Fruit fly (Drosophila melanogaster) whole organism, embryonic: ENCODE measurements around the gene Osi18.

Experiments
- Atf6 ChIP-seq: fragments of 200-800 bp; sonication (Bioruptor generic); IDR thresholded peaks from 2 replicates; pipeline ENCODE4 v1.3.6; 2022; ENCODE audit warnings: missing biosample characterization, missing genetic modification characterization
- Blimp-1 ChIP-seq: fragments of 200-800 bp; sonication (Bioruptor generic); optimal IDR thresholded peaks from 3 replicates; lab custom pipeline; 2018; ENCODE audit warnings: missing biosample characterization, missing genetic modification characterization, mild to moderate bottlenecking, moderate library complexity, missing genetic modification reagents
- CG10431 ChIP-seq: fragments of 200-800 bp; sonication (Bioruptor generic); optimal IDR thresholded peaks from 3 replicates; lab custom pipeline; 2018; ENCODE audit warnings: missing biosample characterization, mild to moderate bottlenecking, missing genetic modification characterization
- CG10462 ChIP-seq: fragments of 200-800 bp; sonication (Bioruptor generic); optimal IDR thresholded peaks from 2 replicates; lab custom pipeline; 2016; ENCODE audit warnings: missing biosample characterization, missing genetic modification characterization
- CG11456 ChIP-seq: fragments of 200-800 bp; sonication (Bioruptor generic); IDR thresholded peaks from 3 replicates; pipeline ENCODE4 v1.3.6; 2022; ENCODE audit warnings: missing biosample characterization, missing genetic modification characterization
- CG11695 ChIP-seq: fragments of 200-800 bp; sonication (Bioruptor generic); IDR thresholded peaks from 3 replicates; pipeline ENCODE4 v1.3.6; 2022; ENCODE audit warnings: missing biosample characterization, missing genetic modification characterization
- CG11696 ChIP-seq: fragments of 200-800 bp; sonication (Bioruptor generic); IDR thresholded peaks from 2 replicates; pipeline ENCODE4 v1.3.6; 2022; ENCODE audit warnings: missing biosample characterization, missing genetic modification characterization
- CG11723 ChIP-seq: fragments of 200-800 bp; sonication (Bioruptor generic); optimal IDR thresholded peaks from 2 replicates; lab custom pipeline; 2017; ENCODE audit warnings: missing biosample characterization, mild to moderate bottlenecking, missing genetic modification characterization
- CG1233 ChIP-seq: fragments of 200-800 bp; sonication (Bioruptor generic); optimal IDR thresholded peaks from 4 replicates; lab custom pipeline; 2018; ENCODE audit warnings: missing biosample characterization, mild to moderate bottlenecking, missing genetic modification characterization
- CG14014 ChIP-seq: fragments of 200-800 bp; sonication (Bioruptor generic); IDR thresholded peaks from 2 replicates; pipeline ENCODE4 v1.3.6; 2022; ENCODE audit warnings: missing biosample characterization, missing genetic modification characterization
- CG14667 ChIP-seq: fragments of 200-800 bp; sonication (Bioruptor generic); IDR thresholded peaks from 2 replicates; pipeline ENCODE4 v1.3.6; 2022; ENCODE audit warnings: missing biosample characterization, missing genetic modification characterization
- CG17829 ChIP-seq: fragments of 200-800 bp; optimal IDR thresholded peaks from 2 replicates; lab custom pipeline; 2019; ENCODE audit warnings: missing biosample characterization, mild to moderate bottlenecking, missing genetic modification characterization, moderate library complexity
- CG1832 ChIP-seq: fragments of 200-800 bp; sonication (Bioruptor generic); optimal IDR thresholded peaks from 2 replicates; lab custom pipeline; 2017; ENCODE audit warnings: missing biosample characterization, mild to moderate bottlenecking, missing genetic modification characterization, inconsistent platforms
- CG30020 ChIP-seq: fragments of 200-800 bp; optimal IDR thresholded peaks from 2 replicates; lab custom pipeline; 2019; ENCODE audit warnings: missing biosample characterization, mild to moderate bottlenecking, missing genetic modification characterization, moderate library complexity
- CG31365 ChIP-seq: fragments of 200-800 bp; sonication (Bioruptor generic); optimal IDR thresholded peaks from 2 replicates; lab custom pipeline; 2018; ENCODE audit warnings: missing biosample characterization, mild to moderate bottlenecking, missing genetic modification characterization
- CG5180 ChIP-seq: fragments of 200-800 bp; sonication (Bioruptor generic); optimal IDR thresholded peaks from 3 replicates; lab custom pipeline; 2017; ENCODE audit warnings: missing biosample characterization, missing genetic modification characterization, mild to moderate bottlenecking, moderate library complexity, missing genetic modification reagents
- CG6813 ChIP-seq: fragments of 200-800 bp; sonication (Bioruptor generic); optimal IDR thresholded peaks from 2 replicates; lab custom pipeline; 2017; ENCODE audit warnings: missing biosample characterization, missing genetic modification characterization, mild to moderate bottlenecking, moderate library complexity, missing genetic modification reagents
- CG7556 ChIP-seq: fragments of 200-800 bp; sonication (Bioruptor generic); optimal IDR thresholded peaks from 2 replicates; lab custom pipeline; 2017; ENCODE audit warnings: missing biosample characterization, mild to moderate bottlenecking, missing genetic modification characterization
- CG7786 ChIP-seq: fragments of 200-800 bp; sonication (Bioruptor generic); optimal IDR thresholded peaks from 2 replicates; lab custom pipeline; 2016; ENCODE audit warnings: missing biosample characterization, missing genetic modification characterization
- CG7928 ChIP-seq: fragments of 200-800 bp; sonication (Bioruptor generic); optimal IDR thresholded peaks from 2 replicates; lab custom pipeline; 2017; ENCODE audit warnings: missing biosample characterization, mild to moderate bottlenecking, missing genetic modification characterization
- CG7987 ChIP-seq: fragments of 200-800 bp; sonication (Bioruptor generic); optimal IDR thresholded peaks from 2 replicates; lab custom pipeline; 2018; ENCODE audit warnings: missing biosample characterization, mild to moderate bottlenecking, missing genetic modification characterization, moderate library complexity
- CG8089 ChIP-seq: fragments of 200-800 bp; sonication (Bioruptor generic); optimal IDR thresholded peaks from 3 replicates; lab custom pipeline; 2016; ENCODE audit warnings: missing biosample characterization, missing genetic modification characterization
- CG8359 ChIP-seq: fragments of 200-800 bp; sonication (Bioruptor generic); optimal IDR thresholded peaks from 2 replicates; lab custom pipeline; 2017; ENCODE audit warnings: missing biosample characterization, mild to moderate bottlenecking, missing genetic modification characterization, borderline replicate concordance
- CG8388 ChIP-seq: fragments of 200-800 bp; sonication (Bioruptor generic); optimal IDR thresholded peaks from 2 replicates; lab custom pipeline; 2019; ENCODE audit warnings: missing biosample characterization, mild to moderate bottlenecking, missing genetic modification characterization, moderate library complexity
- CG9797 ChIP-seq: fragments of 200-800 bp; sonication (Bioruptor generic); optimal IDR thresholded peaks from 3 replicates; lab custom pipeline; 2018; ENCODE audit warnings: missing biosample characterization, mild to moderate bottlenecking, missing genetic modification characterization
- CHES-1-like ChIP-seq: fragments of 200-800 bp; sonication (Bioruptor generic); optimal IDR thresholded peaks from 2 replicates; lab custom pipeline; 2016; ENCODE audit warnings: missing biosample characterization, missing genetic modification characterization
- CoRest ChIP-seq: fragments of 200-800 bp; sonication (Bioruptor generic); optimal IDR thresholded peaks from 3 replicates; lab custom pipeline; 2018; ENCODE audit warnings: missing biosample characterization, mild to moderate bottlenecking, missing genetic modification characterization, moderate library complexity
- Dek ChIP-seq: fragments of 200-800 bp; sonication (Bioruptor generic); optimal IDR thresholded peaks from 3 replicates; lab custom pipeline; 2019; ENCODE audit warnings: missing biosample characterization, mild to moderate bottlenecking, missing genetic modification characterization, moderate library complexity
- Dip2 ChIP-seq: fragments of 200-800 bp; sonication (Bioruptor generic); IDR thresholded peaks from 2 replicates; pipeline ENCODE4 v1.3.6; 2022; ENCODE audit warnings: missing biosample characterization, missing genetic modification characterization
- E2f1 ChIP-seq: fragments of 200-800 bp; sonication (Bioruptor generic); IDR thresholded peaks from 2 replicates; pipeline ENCODE4 v1.3.6; 2022; ENCODE audit warnings: missing biosample characterization, missing genetic modification characterization
- Lim3 ChIP-seq: fragments of 200-800 bp; sonication (Bioruptor generic); IDR thresholded peaks from 2 replicates; pipeline ENCODE4 v1.3.6; 2022; ENCODE audit warnings: missing biosample characterization, missing genetic modification characterization
- Opbp ChIP-seq: fragments of 200-800 bp; sonication (Bioruptor generic); IDR thresholded peaks from 3 replicates; pipeline ENCODE4 v1.3.6; 2022; ENCODE audit warnings: missing biosample characterization, missing genetic modification characterization; ENCODE audit not compliant: partially characterized antibody
- PHDP ChIP-seq: fragments of 200-800 bp; sonication (Bioruptor generic); optimal IDR thresholded peaks from 3 replicates; lab custom pipeline; 2018; ENCODE audit warnings: missing biosample characterization, mild to moderate bottlenecking, missing genetic modification characterization, moderate library complexity
- Six4 ChIP-seq: fragments of 200-800 bp; sonication (Bioruptor generic); optimal IDR thresholded peaks from 2 replicates; lab custom pipeline; 2016; ENCODE audit warnings: missing biosample characterization, missing genetic modification characterization
- Sox100B ChIP-seq: fragments of 200-800 bp; sonication (Bioruptor generic); optimal IDR thresholded peaks from 3 replicates; lab custom pipeline; 2018; ENCODE audit warnings: missing biosample characterization, mild to moderate bottlenecking, missing genetic modification characterization
- Sox102F ChIP-seq: fragments of 200-800 bp; sonication (Bioruptor generic); optimal IDR thresholded peaks from 2 replicates; lab custom pipeline; 2018; ENCODE audit warnings: missing biosample characterization, mild to moderate bottlenecking, missing genetic modification characterization, moderate library complexity
- Taf1 ChIP-seq: fragments of 200-800 bp; sonication (Bioruptor generic); IDR thresholded peaks from 2 replicates; pipeline ENCODE4 v1.3.6; 2022; ENCODE audit warnings: missing biosample characterization, missing genetic modification characterization
- croc ChIP-seq: fragments of 200-800 bp; sonication (Bioruptor generic); conservative IDR thresholded peaks from 3 replicates; pipeline ENCODE4 v1.3.6; 2022; ENCODE audit warnings: missing biosample characterization, missing genetic modification characterization
- danr ChIP-seq: fragments of 200-800 bp; sonication (Bioruptor generic); IDR thresholded peaks from 2 replicates; pipeline ENCODE4 v1.3.6; 2022; ENCODE audit warnings: missing biosample characterization, missing genetic modification characterization
- disco-r ChIP-seq: fragments of 200-800 bp; sonication (Bioruptor generic); optimal IDR thresholded peaks from 2 replicates; lab custom pipeline; 2016; ENCODE audit warnings: missing biosample characterization, missing genetic modification characterization
- dmrt11E ChIP-seq: fragments of 200-800 bp; sonication (Bioruptor generic); optimal IDR thresholded peaks from 3 replicates; lab custom pipeline; 2018; ENCODE audit warnings: missing biosample characterization, mild to moderate bottlenecking, missing genetic modification characterization, moderate library complexity
- dysf ChIP-seq: fragments of 200-800 bp; sonication (Bioruptor generic); IDR thresholded peaks from 3 replicates; pipeline ENCODE4 v1.3.6; 2022; ENCODE audit warnings: missing biosample characterization, missing genetic modification characterization
- gt ChIP-seq: fragments of 200-800 bp; sonication (Bioruptor generic); IDR thresholded peaks from 2 replicates; pipeline ENCODE4 v1.3.6; 2022; ENCODE audit warnings: missing biosample characterization, missing genetic modification characterization
- sd ChIP-seq: fragments of 200-800 bp; sonication (Bioruptor generic); optimal IDR thresholded peaks from 3 replicates; lab custom pipeline; 2018; ENCODE audit warnings: missing biosample characterization, mild to moderate bottlenecking, missing genetic modification characterization, moderate library complexity
- seq ChIP-seq: fragments of 200-800 bp; sonication (Bioruptor generic); IDR thresholded peaks from 2 replicates; pipeline ENCODE4 v1.3.6; 2022; ENCODE audit warnings: missing biosample characterization, missing genetic modification characterization
- sisA ChIP-seq: fragments of 200-800 bp; sonication (Bioruptor generic); IDR thresholded peaks from 2 replicates; pipeline ENCODE4 v1.3.6; 2022; ENCODE audit warnings: missing biosample characterization, missing genetic modification characterization
- tio ChIP-seq: fragments of 200-800 bp; sonication (Bioruptor generic); optimal IDR thresholded peaks from 2 replicates; lab custom pipeline; 2017; ENCODE audit warnings: missing biosample characterization, missing genetic modification characterization, inconsistent platforms
- ttk ChIP-seq: fragments of 200-800 bp; sonication (Bioruptor generic); IDR thresholded peaks from 2 replicates; pipeline ENCODE4 v2.1.2; 2022; ENCODE audit warnings: missing biosample characterization, missing genetic modification characterization
- yki ChIP-seq: fragments of >200 bp; optimal IDR thresholded peaks from 3 replicates; lab custom pipeline; 2018

Gene Osi18

dm6 chr3R:6373512-6374306, 43.7 kb downstream of the Osi18 start (continued):
- TF ChIP-seq CG1233 (GFP tag; lab: Kevin White, UChicago) (peak; percentile 61), CG7928 (peak; percentile 32), ttk (GFP tag; lab: Robert Waterston, UW) (no peak), CG8359 (GFP tag; lab: Kevin White, UChicago) (no peak), CHES-1-like (GFP tag; lab: Kevin White, UChicago) (peak; percentile 13), Opbp (GFP tag; lab: Robert Waterston, UW) (no peak), CG11696 (GFP tag; lab: Robert Waterston, UW) (no peak), CG31365 (peak; percentile 4), CG11456 (GFP tag; lab: Robert Waterston, UW) (0 out of 3 replicates have a peak, but pooled peaks have one; percentile 4), Lim3 (GFP tag; lab: Robert Waterston, UW) (no peak), sisA (GFP tag; lab: Robert Waterston, UW) (no peak), gt (GFP tag; lab: Robert Waterston, UW) (no peak), seq (GFP tag; lab: Robert Waterston, UW) (peak; percentile 52; the same call in 1 of the 2 replicates), CG1832 (GFP tag; lab: Kevin White, UChicago) (no peak), dmrt11E (tag; lab: Kevin White, UChicago) (no peak), CG10431 (no peak), danr (GFP tag; lab: Robert Waterston, UW) (peak; percentile 29; the same call in 1 of the 2 replicates), CG14667 (no peak), Sox102F (GFP tag; lab: Kevin White, UChicago) (no peak), CG7987 (GFP tag; lab: Kevin White, UChicago) (peak; percentile 79), CG11695 (GFP tag; lab: Robert Waterston, UW) (0 out of 3 replicates have a peak, but pooled peaks have one; percentile 28), Six4 (peak; percentile 15), CG5180 (GFP tag; lab: Kevin White, UChicago) (no peak), Blimp-1 (GFP tag; lab: Kevin White, UChicago) (peak; percentile 52), CG6813 (GFP tag; lab: Kevin White, UChicago) (peak; percentile 48), CG30020 (tag; lab: Kevin White, UChicago) (peak; percentile 61), Sox100B (GFP tag; lab: Kevin White, UChicago) (peak; percentile 38), CG8388 (GFP tag; lab: Kevin White, UChicago) (peak; percentile 3), CG7556 (GFP tag; lab: Kevin White, UChicago) (peak; percentile 65), Taf1 (GFP tag; lab: Robert Waterston, UW) (peak; percentile 19; the same call in 1 of the 2 replicates), disco-r (GFP tag; lab: Kevin White, UChicago) (no peak), CG11723 (GFP tag; lab: Kevin White, UChicago) (no peak), Atf6 (GFP tag; lab: Robert Waterston, UW) (peak; percentile 76), CG7786 (GFP tag; lab: Kevin White, UChicago) (no peak), yki (lab: Kevin White, UChicago) (no peak), tio (no peak), Dip2 (GFP tag; lab: Robert Waterston, UW) (no peak), CG10462 (peak; percentile 27), CoRest (tag; lab: Kevin White, UChicago) (peak; percentile 51), Dek (tag; lab: Kevin White, UChicago) (no peak), E2f1 (GFP tag; lab: Robert Waterston, UW) (peak; percentile 33; the same call in 1 of the 2 replicates), CG14014 (GFP tag; lab: Robert Waterston, UW) (peak; percentile 65; the same call in 1 of the 2 replicates), croc (GFP tag; lab: Robert Waterston, UW) (no peak), dysf (no peak; the same call in 2 of the 3 replicates), CG8089 (GFP tag; lab: Kevin White, UChicago) (no peak), CG9797 (GFP tag; lab: Kevin White, UChicago) (no peak), sd (tag; lab: Kevin White, UChicago) (no peak), CG17829 (tag; lab: Kevin White, UChicago) (peak; percentile 42), PHDP (tag; lab: Kevin White, UChicago) (peak; percentile 75)
